Worm (Caenorhabditis elegans): ENCODE results near the gene noah-2.
A peak's percentile ranks its signal among the peaks of the same experiment; 100 is the strongest.

noah-2 gene

DNA sequence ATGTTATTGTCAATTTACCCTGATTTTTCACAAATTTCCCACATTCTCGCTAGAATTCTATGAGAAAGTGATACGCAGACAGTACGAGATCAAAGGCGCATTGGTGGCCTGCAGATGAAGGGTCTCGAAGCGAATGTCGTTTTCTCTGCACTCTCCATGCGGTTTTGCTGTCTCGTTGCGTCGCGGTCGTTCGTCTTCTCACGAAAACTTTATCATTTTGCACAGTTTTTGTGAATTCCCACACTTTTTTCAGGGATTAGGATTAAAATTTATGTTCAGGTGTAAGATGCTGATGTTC is 20.1 kb upstream of the noah-2 start:
- TF ChIP-seq ces-1 (GFP tag; optimal IDR thresholded peaks at IDR 0.05) (no peak), jun-1 (tag; optimal IDR thresholded peaks at IDR 0.05) (peak; percentile 53), aha-1 (tag) (peak; percentile 98), saeg-2 (GFP tag; IDR thresholded peaks at IDR 0.05) (no peak), tag-97 (GFP tag; IDR thresholded peaks at IDR 0.05) (no peak), zag-1 (tag; optimal IDR thresholded peaks at IDR 0.05) (peak; percentile 22), fos-1 (tag; optimal IDR thresholded peaks at IDR 0.05) (no peak), daf-12 (tag; optimal IDR thresholded peaks at IDR 0.05) (no peak), ceh-62 (tag; optimal IDR thresholded peaks at IDR 0.05) (no peak), Y75B8A.6 (GFP tag; IDR thresholded peaks at IDR 0.05) (no peak), R02D3.7 (tag; optimal IDR thresholded peaks at IDR 0.05) (no peak), mes-2 (tag; optimal IDR thresholded peaks at IDR 0.05; ENCODE audit: poor library complexity, severe bottlenecking) (peak; percentile 84), lin-29 (GFP tag; IDR thresholded peaks at IDR 0.05) (no peak), lim-7 (GFP tag; IDR thresholded peaks at IDR 0.05) (no peak), nhr-42 (GFP tag; IDR thresholded peaks at IDR 0.05) (no peak), nhr-237 (tag; optimal IDR thresholded peaks at IDR 0.05) (no peak), lin-38 (GFP tag; IDR thresholded peaks at IDR 0.05) (peak; percentile 91), ZK337.2 (GFP tag; IDR thresholded peaks at IDR 0.05) (no peak), pqm-1 (tag; optimal IDR thresholded peaks at IDR 0.05) (no peak), lir-3 (tag; optimal IDR thresholded peaks at IDR 0.05) (no peak), set-16 (GFP tag; IDR thresholded peaks at IDR 0.05) (no peak), ztf-11 (tag; optimal IDR thresholded peaks at IDR 0.05) (no peak), pha-4 (GFP tag; IDR thresholded peaks at IDR 0.05) (peak; percentile 49; the same call in 1 of the 2 replicates), pha-4 (tag; optimal IDR thresholded peaks at IDR 0.05) (no peak), zfp-3 (GFP tag; conservative IDR thresholded peaks at IDR 0.05) (no peak), lin-13 (GFP tag; optimal IDR thresholded peaks at IDR 0.05) (peak; percentile 76), lin-15B (tag; optimal IDR thresholded peaks at IDR 0.05) (peak; percentile 69), hlh-30 (tag; optimal IDR thresholded peaks at IDR 0.05; ENCODE audit: insufficient read depth) (peak; percentile 66), Y5F2A.4 (GFP tag; optimal IDR thresholded peaks at IDR 0.05) (no peak), D1046.2 (GFP tag; IDR thresholded peaks at IDR 0.05) (no peak), ama-1 (optimal IDR thresholded peaks at IDR 0.05) (peak; percentile 93), fkh-10 (GFP tag; optimal IDR thresholded peaks at IDR 0.05) (peak; percentile 44), mdt-29 (GFP tag; IDR thresholded peaks at IDR 0.05) (no peak; the same call in 1 of the 2 replicates), tra-1 (GFP tag; IDR thresholded peaks at IDR 0.05) (no peak), nhr-10 (tag; optimal IDR thresholded peaks at IDR 0.05) (no peak), mxl-2 (GFP tag; conservative IDR thresholded peaks at IDR 0.05) (no peak), duxl-1 (tag; optimal IDR thresholded peaks at IDR 0.05; ENCODE audit: poor library complexity) (no peak), cey-2 (tag; optimal IDR thresholded peaks at IDR 0.05; ENCODE audit: borderline replicate concordance, insufficient read depth) (no peak), nhr-25 (tag; optimal IDR thresholded peaks at IDR 0.05; ENCODE audit: borderline replicate concordance, insufficient read depth) (peak; percentile 70), mdl-1 (tag; optimal IDR thresholded peaks at IDR 0.05) (peak in 1 of 2 experiments; percentile 41), T26A8.4 (GFP tag; IDR thresholded peaks at IDR 0.05) (0 out of 2 replicates have a peak, but pooled peaks have one; percentile 27), zfp-2 (tag; optimal IDR thresholded peaks at IDR 0.05) (no peak), F10B5.3 (tag; optimal IDR thresholded peaks at IDR 0.05) (no peak), nhr-41 (GFP tag; IDR thresholded peaks at IDR 0.05) (no peak), dmd-6 (GFP tag; IDR thresholded peaks at IDR 0.05) (0 out of 2 replicates have a peak, but pooled peaks have one; percentile 40), Y48G9A.11 (GFP tag; IDR thresholded peaks at IDR 0.05) (peak; percentile 65), php-3 (GFP tag; IDR thresholded peaks at IDR 0.05) (no peak), snpc-4 (tag; optimal IDR thresholded peaks at IDR 0.05) (no peak), sdz-12 (GFP tag; optimal IDR thresholded peaks at IDR 0.05) (no peak), F37D6.2 (tag; optimal IDR thresholded peaks at IDR 0.05) (peak; percentile 49), egl-27 (tag; optimal IDR thresholded peaks at IDR 0.05) (no peak), unc-62 (GFP tag; optimal IDR thresholded peaks at IDR 0.05 in 1 of 2) (peak in 1 of 2 experiments; percentile 99), unc-62 (tag; optimal IDR thresholded peaks at IDR 0.05) (no peak)
